Worm (Caenorhabditis elegans) whole organism, mixed stage, embryonic: ENCODE results near the gene F11A5.13.

Experiments used
- M03D4.4 ChIP-seq: sonication (generic microtip); optimal IDR thresholded peaks from 2 replicates; lab custom pipeline; 2017; ENCODE audit warnings: mild to moderate bottlenecking, missing genetic modification characterization, missing compliant biosample characterization
- bed-3 ChIP-seq: fragments of 200-800 bp; sonication (Bioruptor generic); optimal IDR thresholded peaks from 3 replicates; lab custom pipeline; 2018; ENCODE audit warnings: mild to moderate bottlenecking, missing genetic modification characterization, moderate library complexity, missing compliant biosample characterization
- blmp-1 ChIP-seq: fragments of 150-350 bp; optimal IDR thresholded peaks from 2 replicates; lab custom pipeline; 2014; ENCODE audit warnings: missing biosample characterization, missing genetic modification characterization
- ceh-39 ChIP-seq: fragments of 150-350 bp; optimal IDR thresholded peaks from 2 replicates; lab custom pipeline; 2014; ENCODE audit warnings: missing biosample characterization, missing genetic modification characterization
- ceh-83 ChIP-seq: fragments of 200-800 bp; sonication (Bioruptor generic); optimal IDR thresholded peaks from 2 replicates; lab custom pipeline; 2018; ENCODE audit warnings: mild to moderate bottlenecking, missing genetic modification characterization, missing compliant biosample characterization
- ces-1 ChIP-seq: fragments of 150-350 bp; optimal IDR thresholded peaks from 2 replicates; lab custom pipeline; 2014; ENCODE audit warnings: missing biosample characterization, missing genetic modification reagents, missing genetic modification characterization
- cnd-1 ChIP-seq: fragments of 200-800 bp; sonication (Bioruptor generic); optimal IDR thresholded peaks from 2 replicates; lab custom pipeline; 2018; ENCODE audit warnings: mild to moderate bottlenecking, missing genetic modification characterization, missing compliant biosample characterization
- drap-1 ChIP-seq: fragments of 200-800 bp; sonication (Bioruptor generic); optimal IDR thresholded peaks from 3 replicates; lab custom pipeline; 2018; ENCODE audit warnings: mild to moderate bottlenecking, missing genetic modification characterization, missing compliant biosample characterization
- elt-1 ChIP-seq: sonication (generic microtip); optimal IDR thresholded peaks from 2 replicates; lab custom pipeline; 2017; ENCODE audit warnings: missing genetic modification characterization, mild to moderate bottlenecking, missing compliant biosample characterization, antibody characterized with exemption, moderate library complexity, borderline replicate concordance; ENCODE audit not compliant: insufficient read depth
- elt-3 ChIP-seq: fragments of 150-350 bp; optimal IDR thresholded peaks from 2 replicates; lab custom pipeline; 2014; ENCODE audit warnings: missing biosample characterization, missing genetic modification characterization
- ham-2 ChIP-seq: fragments of 200-800 bp; sonication (Bioruptor generic); optimal IDR thresholded peaks from 2 replicates; lab custom pipeline; 2018; ENCODE audit warnings: mild to moderate bottlenecking, missing genetic modification characterization, missing compliant biosample characterization
- lin-13 ChIP-seq: fragments of 150-350 bp; optimal IDR thresholded peaks from 2 replicates; lab custom pipeline; 2014; ENCODE audit warnings: missing biosample characterization, missing genetic modification characterization
- lin-32 ChIP-seq: fragments of 200-800 bp; sonication (Bioruptor generic); optimal IDR thresholded peaks from 2 replicates; lab custom pipeline; 2018; ENCODE audit warnings: mild to moderate bottlenecking, missing genetic modification characterization, missing compliant biosample characterization
- mab-5 ChIP-seq: fragments of 150-350 bp; optimal IDR thresholded peaks from 2 replicates; lab custom pipeline; 2014; ENCODE audit warnings: missing biosample characterization, missing genetic modification characterization
- mep-1 ChIP-seq: fragments of 150-350 bp; optimal IDR thresholded peaks from 2 replicates; lab custom pipeline; 2017; ENCODE audit warnings: missing biosample characterization, missing genetic modification reagents, missing genetic modification characterization, inconsistent platforms
- nhr-12 ChIP-seq: fragments of 150-350 bp; optimal IDR thresholded peaks from 2 replicates; lab custom pipeline; 2014; ENCODE audit warnings: missing biosample characterization, missing genetic modification characterization
- nhr-2 ChIP-seq: fragments of 150-350 bp; optimal IDR thresholded peaks from 2 replicates; lab custom pipeline; 2014; ENCODE audit warnings: missing biosample characterization, missing genetic modification characterization
- nhr-237 ChIP-seq: fragments of 150-350 bp; optimal IDR thresholded peaks from 2 replicates; lab custom pipeline; 2014; ENCODE audit warnings: missing biosample characterization, missing genetic modification characterization
- nhr-28 ChIP-seq: fragments of 150-350 bp; optimal IDR thresholded peaks from 2 replicates; lab custom pipeline; 2014; ENCODE audit warnings: missing biosample characterization, missing genetic modification characterization
- nhr-76 ChIP-seq: sonication (generic microtip); optimal IDR thresholded peaks from 2 replicates; lab custom pipeline; 2017; ENCODE audit warnings: missing biosample characterization, missing genetic modification characterization
- sem-2 ChIP-seq: fragments of 200-800 bp; sonication (Bioruptor generic); optimal IDR thresholded peaks from 2 replicates; lab custom pipeline; 2018; ENCODE audit warnings: mild to moderate bottlenecking, missing genetic modification characterization, missing compliant biosample characterization
- snpc-4 ChIP-seq: fragments of 150-350 bp; optimal IDR thresholded peaks from 2 replicates; lab custom pipeline; 2014; ENCODE audit warnings: missing biosample characterization, missing genetic modification characterization
- sptf-1 ChIP-seq: sonication (generic microtip); optimal IDR thresholded peaks from 2 replicates; lab custom pipeline; 2017; ENCODE audit warnings: mild to moderate bottlenecking, missing genetic modification characterization, moderate library complexity, missing compliant biosample characterization
- unc-120 ChIP-seq: sonication (generic microtip); optimal IDR thresholded peaks from 2 replicates; lab custom pipeline; 2017; ENCODE audit warnings: missing genetic modification characterization, missing compliant biosample characterization; ENCODE audit not compliant: poor library complexity, severe bottlenecking
- unc-39 ChIP-seq: fragments of 150-350 bp; optimal IDR thresholded peaks from 2 replicates; lab custom pipeline; 2014; ENCODE audit warnings: missing biosample characterization, missing genetic modification characterization
- unc-62 ChIP-seq: fragments of 150-350 bp; optimal IDR thresholded peaks from 2 replicates; lab custom pipeline; 2014; ENCODE audit warnings: missing biosample characterization, missing genetic modification reagents, missing genetic modification characterization
- zip-8 ChIP-seq: fragments of 150-350 bp; optimal IDR thresholded peaks from 2 replicates; lab custom pipeline; 2014; ENCODE audit warnings: missing biosample characterization, missing genetic modification characterization
- ztf-11 ChIP-seq: fragments of 150-350 bp; optimal IDR thresholded peaks from 2 replicates; lab custom pipeline; 2014; ENCODE audit warnings: missing biosample characterization, missing genetic modification characterization

Gene F11A5.13

ce11 chrV:16198016-16198415 lies 28.5 kb downstream of the F11A5.13 start, which contains the start of gene F11A5.5:
Gene F11A5.5 (plus strand): TSS chrV:16198316.
- TF ChIP-seq nhr-76 (tag; lab: Kevin White, UChicago) = no peak
- no peak for TF ChIP-seq unc-62
- no peak for TF ChIP-seq sem-2 (GFP tag; lab: Kevin White, UChicago)
- no peak for TF ChIP-seq nhr-28 (tag; lab: Kevin White, UChicago)
- TF ChIP-seq nhr-237 (tag; lab: Kevin White, UChicago) = no peak
- no peak for TF ChIP-seq zip-8 (tag; lab: Kevin White, UChicago)
- no peak for TF ChIP-seq ces-1 (GFP tag; lab: Kevin White, UChicago)
- no peak for TF ChIP-seq cnd-1
- TF ChIP-seq mep-1 (tag; lab: Kevin White, UChicago) = no peak
- TF ChIP-seq ceh-83 (GFP tag; lab: Kevin White, UChicago) = no peak
- TF ChIP-seq M03D4.4 = no peak
- TF ChIP-seq snpc-4 = no peak
- TF ChIP-seq elt-1 (tag; lab: Kevin White, UChicago) = no peak
- no peak for TF ChIP-seq unc-39 (tag; lab: Kevin White, UChicago)
- no peak for TF ChIP-seq blmp-1 (tag; lab: Kevin White, UChicago)

- no peak for TF ChIP-seq elt-3
- TF ChIP-seq unc-120 (tag; lab: Kevin White, UChicago) = no peak
- TF ChIP-seq ceh-83 (GFP tag; lab: Kevin White, UChicago) = no peak
- TF ChIP-seq lin-13 (tag; lab: Kevin White, UChicago) = no peak
- no peak for TF ChIP-seq sem-2 (GFP tag; lab: Kevin White, UChicago)
- no peak for TF ChIP-seq drap-1 (GFP tag; lab: Kevin White, UChicago)
- no peak for TF ChIP-seq nhr-76 (tag; lab: Kevin White, UChicago)
- TF ChIP-seq ceh-39 (tag; lab: Kevin White, UChicago) = no peak
- no peak for TF ChIP-seq nhr-237 (tag; lab: Kevin White, UChicago)
- TF ChIP-seq cnd-1 = no peak
- no peak for TF ChIP-seq bed-3 (GFP tag; lab: Kevin White, UChicago)
- TF ChIP-seq mab-5 (tag; lab: Kevin White, UChicago) = no peak
- TF ChIP-seq unc-39 (tag; lab: Kevin White, UChicago) = no peak
- no peak for TF ChIP-seq lin-32 (GFP tag; lab: Kevin White, UChicago)
- no peak for TF ChIP-seq nhr-28 (tag; lab: Kevin White, UChicago)
- no peak for TF ChIP-seq nhr-2 (tag; lab: Kevin White, UChicago)
- TF ChIP-seq nhr-12 = no peak
- TF ChIP-seq M03D4.4 = no peak
- no peak for TF ChIP-seq sptf-1 (tag; lab: Kevin White, UChicago)
- TF ChIP-seq, all 35 proteins: peak for 0
Measured at ce11 chrV:16195379-16195778, 31.1 kb downstream of the F11A5.13 start, which contains the start of gene rabr-3. Gene rabr-3 (plus strand): TSS chrV:16195679.

DNA sequence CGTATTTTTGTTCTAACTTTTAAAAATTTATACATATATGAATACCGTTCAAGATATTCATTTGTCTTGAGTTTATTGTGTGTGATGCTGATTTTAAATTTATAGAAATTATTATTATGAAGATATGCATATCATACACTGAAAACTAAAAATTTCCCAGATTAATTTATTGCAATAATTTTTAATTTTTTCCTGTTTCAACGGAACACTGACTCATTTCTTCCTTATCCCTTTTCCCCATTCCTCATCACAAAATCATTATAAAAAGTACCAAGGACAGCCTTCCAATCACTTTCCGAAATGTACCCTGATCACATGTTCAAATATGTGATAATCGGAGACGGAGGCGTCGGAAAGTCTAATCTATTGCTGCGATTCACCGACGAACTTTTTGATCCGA lies 31.8 kb downstream of the F11A5.13 start, which contains the start of gene rabr-4:
Gene rabr-4, plus strand, starts transcription at position 301 of the 400 bp plus-strand sequence.
- TF ChIP-seq mep-1 (tag; lab: Kevin White, UChicago) (no peak), lin-13 (tag; lab: Kevin White, UChicago) (no peak), ham-2 (no peak), unc-39 (tag; lab: Kevin White, UChicago) (no peak), nhr-12 (no peak), bed-3 (GFP tag; lab: Kevin White, UChicago) (no peak), unc-120 (tag; lab: Kevin White, UChicago) (no peak), ztf-11 (no peak)

DNA sequence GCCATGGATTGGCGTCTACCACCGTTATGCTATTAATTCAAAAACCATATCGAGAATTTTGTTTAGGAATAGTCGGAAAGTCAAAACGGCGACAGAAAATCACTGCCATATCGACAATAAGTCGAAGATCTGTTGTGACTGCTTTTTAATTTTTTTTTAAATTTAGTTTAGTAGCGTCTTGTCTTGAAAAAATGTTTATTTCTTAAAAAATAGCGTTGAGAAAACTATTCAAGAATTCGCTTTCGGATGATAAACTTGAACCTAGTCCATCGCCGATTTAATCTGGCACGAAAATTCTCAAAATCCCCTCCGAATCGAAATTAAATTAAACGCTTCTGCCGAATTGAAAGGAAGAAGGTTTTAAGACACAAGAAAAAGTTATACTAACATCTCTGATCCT lies 34.4 kb downstream of the F11A5.13 start, which contains the start of gene srh-279:
Gene srh-279, plus strand, starts transcription at position 301 of the 400 bp plus-strand sequence.
- no peak for TF ChIP-seq ceh-83 (GFP tag; lab: Kevin White, UChicago)
- no peak for TF ChIP-seq ham-2
- TF ChIP-seq elt-3 = no peak
- TF ChIP-seq ztf-11 = no peak
- TF ChIP-seq lin-32 (GFP tag; lab: Kevin White, UChicago) = no peak
- TF ChIP-seq blmp-1 (tag; lab: Kevin White, UChicago) = no peak

ce11 chrV:16190485-16190884 lies 36.0 kb downstream of the F11A5.13 start, which contains the start of gene srh-281:
Gene srh-281 (plus strand): TSS chrV:16190785.
- TF ChIP-seq ceh-39 (tag; lab: Kevin White, UChicago) (no peak), nhr-76 (tag; lab: Kevin White, UChicago) (no peak), drap-1 (GFP tag; lab: Kevin White, UChicago) (no peak), ham-2 (no peak), ztf-11 (no peak), nhr-2 (tag; lab: Kevin White, UChicago) (no peak), mab-5 (tag; lab: Kevin White, UChicago) (no peak), unc-62 (no peak), cnd-1 (no peak), ceh-83 (GFP tag; lab: Kevin White, UChicago) (no peak), ces-1 (GFP tag; lab: Kevin White, UChicago) (no peak), blmp-1 (tag; lab: Kevin White, UChicago) (no peak)
